Worm (Caenorhabditis elegans): Measurements from ENCODE around the gene F23F12.12.

F23F12.12 gene

ce11 chrIII:6464113-6464571, 43.8 kb upstream of the F23F12.12 start (continued):
- no peak for TF ChIP-seq ccch-3 (GFP tag; optimal IDR thresholded peaks at IDR 0.05)
- TF ChIP-seq mel-28 (tag; optimal IDR thresholded peaks at IDR 0.05; ENCODE audit: borderline replicate concordance), result peak; percentile 20
- TF ChIP-seq ztf-26 (tag; optimal IDR thresholded peaks at IDR 0.05), result peak; percentile 90
- TF ChIP-seq B0261.1 (tag; optimal IDR thresholded peaks at IDR 0.05), result peak; percentile 14
- TF ChIP-seq snpc-1.3 (tag; optimal IDR thresholded peaks at IDR 0.05; ENCODE audit: insufficient read depth), result no peak
- TF ChIP-seq tbp1 (GFP tag; optimal IDR thresholded peaks at IDR 0.05), result peak; percentile 70
- TF ChIP-seq tlf-1 (GFP tag; optimal IDR thresholded peaks at IDR 0.05), result peak; percentile 89
- no peak for TF ChIP-seq unc-62 (GFP tag; optimal IDR thresholded peaks at IDR 0.05)
- TF ChIP-seq lin-40 (tag; optimal IDR thresholded peaks at IDR 0.05), result no peak
- no peak for TF ChIP-seq snpc-4 (GFP tag; optimal IDR thresholded peaks at IDR 0.05)
- peak in 3 of 4 experiments; percentile 66 to 69 (median 67) for TF ChIP-seq snpc-4 (tag; optimal IDR thresholded peaks at IDR 0.05)
- TF ChIP-seq dpff-1 (tag; optimal IDR thresholded peaks at IDR 0.05), result no peak
- TF ChIP-seq F23B12.7 (tag; optimal IDR thresholded peaks at IDR 0.05; ENCODE audit: insufficient read depth), result no peak
- TF ChIP-seq nhr-27 (tag; optimal IDR thresholded peaks at IDR 0.05), result no peak

DNA sequence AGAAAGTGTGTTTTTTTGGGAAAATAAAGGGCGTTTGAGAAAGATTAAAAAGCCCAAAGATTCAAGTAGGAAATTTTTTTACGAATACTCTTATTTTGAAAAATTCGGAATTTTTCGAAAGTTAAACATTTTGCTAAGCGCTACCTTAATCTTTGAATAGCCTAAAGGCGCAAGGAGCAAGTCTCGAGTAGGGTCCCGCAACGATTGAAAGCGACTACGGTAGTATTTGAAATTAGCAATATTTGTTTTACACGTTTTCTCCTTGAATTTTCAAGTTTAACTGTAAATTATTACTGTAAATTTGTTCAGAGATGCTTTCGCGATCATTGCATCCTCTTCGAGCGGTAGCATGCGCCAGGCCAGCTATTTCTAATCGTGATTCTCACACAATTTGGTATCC, 43.0 kb upstream of the F23F12.12 start, which contains the start of gene nduf-2.2:
TSS of gene nduf-2.2 (plus strand) at position 310 of the 400 bp plus-strand sequence.
- peak; percentile 24 for TF ChIP-seq lin-54 (GFP tag; optimal IDR thresholded peaks at IDR 0.05)
- TF ChIP-seq F33H1.4 (GFP tag; IDR thresholded peaks at IDR 0.05), result peak; percentile 84
- peak; percentile 6 for TF ChIP-seq efl-1 (GFP tag; optimal IDR thresholded peaks at IDR 0.05)
- TF ChIP-seq ztf-6 (GFP tag; IDR thresholded peaks at IDR 0.05), result no peak
- peak; percentile 23 for TF ChIP-seq xnd-1 (tag; optimal IDR thresholded peaks at IDR 0.05)
- TF ChIP-seq lsl-1 (GFP tag; optimal IDR thresholded peaks at IDR 0.05), result peak; percentile 85
- peak; percentile 67 for TF ChIP-seq madf-6 (GFP tag; IDR thresholded peaks at IDR 0.05)
- TF ChIP-seq D2030.7 (GFP tag; IDR thresholded peaks at IDR 0.05), result 0 out of 2 replicates have a peak, but pooled peaks have one; percentile 15
- no peak for TF ChIP-seq cebp-1 (GFP tag; IDR thresholded peaks at IDR 0.05)
- no peak for TF ChIP-seq cebp-1 (tag; optimal IDR thresholded peaks at IDR 0.05)
- TF ChIP-seq Y53G8AR.9 (GFP tag; conservative IDR thresholded peaks at IDR 0.05), result no peak

DNA sequence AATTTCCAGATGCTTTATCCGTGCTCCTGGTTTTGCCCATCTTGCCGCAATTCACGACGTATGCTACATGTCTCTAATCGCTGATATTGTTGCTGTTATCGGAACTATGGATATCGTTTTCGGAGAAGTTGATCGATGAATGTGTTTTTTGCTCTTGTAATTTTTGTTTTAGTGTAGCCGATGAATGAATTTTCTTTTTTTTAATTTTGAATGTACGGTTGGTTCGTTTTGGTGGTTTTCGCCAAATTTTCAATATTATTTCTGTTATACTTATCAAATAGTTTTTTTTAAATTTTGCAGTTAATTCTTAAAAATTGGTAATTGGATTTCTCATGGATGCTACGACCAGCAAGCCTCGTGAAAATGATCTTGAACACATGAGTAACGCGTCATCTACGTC, 40.9 kb upstream of the F23F12.12 start, which contains the start of gene T26A5.2:
TSS of gene T26A5.2 (plus strand) at position 301 of the 400 bp plus-strand sequence.
- TF ChIP-seq lsl-1 (GFP tag; optimal IDR thresholded peaks at IDR 0.05), result no peak

- no peak for TF ChIP-seq rec-8 (tag; optimal IDR thresholded peaks at IDR 0.05)
- TF ChIP-seq let-526 (GFP tag; IDR thresholded peaks at IDR 0.05), result no peak
- TF ChIP-seq hrde-1 (tag; optimal IDR thresholded peaks at IDR 0.05; ENCODE audit: borderline replicate concordance), result peak; percentile 27
Observed at ce11 chrIII:6471451-6471850, 36.5 kb upstream of the F23F12.12 start, which contains the start of gene wht-6. wht-6 (plus strand) TSS chrIII:6471751.

DNA sequence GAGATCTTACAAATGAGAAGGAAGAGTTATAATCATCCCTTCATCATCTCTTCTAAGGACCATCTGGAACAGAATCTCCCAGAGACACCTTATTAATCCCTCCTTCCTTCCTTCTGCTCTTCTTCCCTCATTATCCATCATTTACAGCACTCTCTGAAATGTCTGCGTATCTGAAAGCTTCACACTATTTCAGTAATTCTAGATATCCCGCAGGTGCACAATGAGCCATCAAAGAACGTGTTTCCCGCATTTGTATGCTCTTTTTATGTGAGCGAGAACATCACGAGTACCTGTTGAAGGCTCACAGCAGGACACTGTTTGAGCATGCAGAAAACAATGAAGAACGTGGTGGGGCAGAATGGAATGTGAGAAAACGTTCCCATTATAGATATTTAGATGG, 31.6 kb upstream of the F23F12.12 start:
- no peak for TF ChIP-seq let-526 (GFP tag; IDR thresholded peaks at IDR 0.05)
- TF ChIP-seq madf-6 (GFP tag; IDR thresholded peaks at IDR 0.05), result no peak
- TF ChIP-seq F23B12.7 (tag; optimal IDR thresholded peaks at IDR 0.05; ENCODE audit: insufficient read depth), result no peak
- no peak for TF ChIP-seq C06A6.2 (GFP tag; conservative IDR thresholded peaks at IDR 0.05)
- TF ChIP-seq ceh-79 (tag; optimal IDR thresholded peaks at IDR 0.05), result no peak
- TF ChIP-seq cebp-1 (GFP tag; IDR thresholded peaks at IDR 0.05), result no peak
- no peak for TF ChIP-seq cebp-1 (tag; optimal IDR thresholded peaks at IDR 0.05)
- no peak for TF ChIP-seq snpc-1.1 (tag; optimal IDR thresholded peaks at IDR 0.05; ENCODE audit: insufficient read depth)
- no peak for TF ChIP-seq sdz-38 (tag; optimal IDR thresholded peaks at IDR 0.05)
- no peak for TF ChIP-seq xnd-1 (tag; optimal IDR thresholded peaks at IDR 0.05)
- no peak for TF ChIP-seq attf-5 (GFP tag; optimal IDR thresholded peaks at IDR 0.05)
- TF ChIP-seq nhr-90 (tag; optimal IDR thresholded peaks at IDR 0.05), result no peak
- TF ChIP-seq pbrm-1 (GFP tag; IDR thresholded peaks at IDR 0.05), result no peak
- no peak for TF ChIP-seq egrh-3 (GFP tag; IDR thresholded peaks at IDR 0.05)
- no peak for TF ChIP-seq snpc-1.3 (tag; optimal IDR thresholded peaks at IDR 0.05; ENCODE audit: insufficient read depth)
- TF ChIP-seq F57A8.1 (GFP tag; optimal IDR thresholded peaks at IDR 0.05), result no peak
- TF ChIP-seq aptf-3 (GFP tag; IDR thresholded peaks at IDR 0.05), result no peak
- TF ChIP-seq nfya-2 (GFP tag; IDR thresholded peaks at IDR 0.05), result no peak
